Worm (Caenorhabditis elegans): ENCODE data around the gene H40L08.8.

- no peak for TF ChIP-seq dao-5 (tag; optimal IDR thresholded peaks at IDR 0.05)
- no peak for TF ChIP-seq him-1 (tag; optimal IDR thresholded peaks at IDR 0.05)
- no peak for TF ChIP-seq W03F9.2 (tag; optimal IDR thresholded peaks at IDR 0.05)
Measured at ce11 chrX:15083795-15084194, 6.4 kb upstream of the H40L08.8 start, which contains the start of gene H40L08.1.
